Fruit fly (Drosophila melanogaster): Measurements from ENCODE around the gene CG33722.

DNA sequence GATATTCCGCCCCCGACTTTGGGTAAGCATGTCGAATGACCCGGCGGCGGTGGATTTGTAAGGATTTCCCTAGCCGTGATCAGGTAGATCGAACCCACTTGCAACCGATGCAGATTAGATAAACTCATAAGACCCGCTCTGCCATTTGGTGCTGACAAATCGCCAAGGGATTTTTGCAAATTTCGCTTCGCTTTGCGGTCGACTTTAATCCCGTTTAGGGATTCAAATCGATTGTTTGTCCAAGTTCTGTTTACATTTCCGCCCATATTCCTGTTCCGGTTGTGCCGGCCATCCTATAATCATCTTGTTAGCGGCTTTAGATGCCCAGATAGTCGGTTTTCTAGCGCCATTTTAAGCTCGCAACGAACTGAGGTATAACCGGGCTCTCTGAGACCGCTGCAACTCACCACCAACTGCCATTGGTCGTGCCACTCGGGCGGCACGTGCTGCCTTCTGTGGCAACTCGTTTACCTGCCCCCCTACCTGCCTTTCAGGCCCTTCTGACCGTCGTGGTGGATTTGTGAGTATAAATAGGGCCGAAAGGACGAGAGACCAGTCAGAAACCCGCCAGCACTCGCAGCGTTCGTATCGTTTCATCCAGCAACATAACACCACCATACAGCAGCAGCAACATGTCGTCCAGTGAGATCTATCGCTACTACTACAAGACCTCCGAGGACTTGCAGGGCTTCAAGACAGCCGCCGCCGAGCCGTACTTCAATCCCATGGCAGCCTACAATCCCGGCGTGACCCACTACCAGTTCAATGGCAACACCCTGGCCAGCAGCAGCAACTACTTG, 33.8 kb downstream of the CG33722 start, which contains the start of gene ato:
- no peak for TF ChIP-seq net (GFP tag; optimal IDR thresholded peaks at IDR 0.05)
- TF ChIP-seq CG16779 (tag; optimal IDR thresholded peaks at IDR 0.05) = no peak
- TF ChIP-seq CG11294 (GFP tag; IDR thresholded peaks at IDR 0.05) = no peak
- TF ChIP-seq Smox (GFP tag; optimal IDR thresholded peaks at IDR 0.05) = no peak
- no peak for TF ChIP-seq Sox102F (GFP tag; optimal IDR thresholded peaks at IDR 0.05)
- no peak for TF ChIP-seq Hr39 (GFP tag; optimal IDR thresholded peaks at IDR 0.05)
- no peak for TF ChIP-seq spab (GFP tag; optimal IDR thresholded peaks at IDR 0.05)
- TF ChIP-seq CG10631 (GFP tag; optimal IDR thresholded peaks at IDR 0.05) = no peak
- no peak for TF ChIP-seq CG6808 (GFP tag; optimal IDR thresholded peaks at IDR 0.05)
- no peak for TF ChIP-seq CG3032 (tag; optimal IDR thresholded peaks at IDR 0.05)
- TF ChIP-seq Gug (GFP tag; IDR thresholded peaks at IDR 0.05) = no peak
- no peak for TF ChIP-seq Blimp-1 (GFP tag; optimal IDR thresholded peaks at IDR 0.05)
- no peak for TF ChIP-seq CG1621 (tag; optimal IDR thresholded peaks at IDR 0.05)
- TF ChIP-seq fd59A (GFP tag; optimal IDR thresholded peaks at IDR 0.05) = no peak

All from whole organism, prepupa.